Fruit fly (Drosophila melanogaster): ENCODE results near the gene CRMP.

Gene CRMP

DNA sequence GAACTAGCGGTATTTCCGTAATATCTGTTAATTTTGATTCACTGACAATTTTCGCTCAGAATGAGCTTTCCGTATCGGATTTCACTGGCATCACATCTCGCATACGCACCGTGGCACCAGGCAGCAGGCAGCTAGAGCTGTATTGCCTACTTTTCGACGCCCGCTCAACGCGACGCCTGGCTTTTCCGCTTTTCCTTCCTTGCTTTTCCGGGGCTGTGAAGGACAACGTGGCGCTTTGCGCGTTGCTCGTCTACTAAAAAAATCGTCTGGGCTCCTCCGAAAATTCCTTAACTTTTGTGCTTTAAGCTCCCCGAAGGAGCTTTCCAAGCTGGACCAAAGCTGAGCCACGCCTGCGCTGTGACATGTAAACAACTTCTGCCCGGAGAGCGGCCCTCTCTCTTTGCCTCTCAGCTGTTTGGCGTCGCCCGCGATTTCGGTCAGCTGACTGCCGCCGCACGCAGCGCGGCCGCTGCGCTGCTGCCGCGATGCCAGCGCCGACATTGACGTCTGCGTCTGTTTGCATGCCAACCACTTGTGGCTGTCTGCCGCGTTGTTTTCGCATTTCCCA, 47.8 kb upstream of the CRMP start, which contains the start of the genes CG43845 and Nmdar1 (continued):
- TF ChIP-seq CG17829 (tag; optimal IDR thresholded peaks at IDR 0.05) (no peak), CG34422 (GFP tag; IDR thresholded peaks at IDR 0.05) (peak; percentile 47; the same call in 1 of the 3 replicates), Gsc (GFP tag; IDR thresholded peaks at IDR 0.05) (no peak), CG14441 (GFP tag; IDR thresholded peaks at IDR 0.05) (no peak), CG3995 (GFP tag; optimal IDR thresholded peaks at IDR 0.05) (no peak), sna (GFP tag; IDR thresholded peaks at IDR 0.05; ENCODE audit: partially characterized antibody) (peak; percentile 62; the same call in 1 of the 2 replicates), so (GFP tag; IDR thresholded peaks at IDR 0.05) (peak; percentile 21; the same call in 1 of the 3 replicates), cg (GFP tag; optimal IDR thresholded peaks at IDR 0.05) (peak; percentile 5), ewg (GFP tag; optimal IDR thresholded peaks at IDR 0.05) (peak; percentile 89), dmrt99B (tag; optimal IDR thresholded peaks at IDR 0.05) (no peak), CG18599 (GFP tag; optimal IDR thresholded peaks at IDR 0.05) (peak; percentile 1), ap (GFP tag; IDR thresholded peaks at IDR 0.05) (no peak), CG12769 (tag; optimal IDR thresholded peaks at IDR 0.05) (peak; percentile 7), lmd (GFP tag; IDR thresholded peaks at IDR 0.05) (no peak), CG34376 (GFP tag; optimal IDR thresholded peaks at IDR 0.05) (peak; percentile 25), CG10543 (GFP tag; optimal IDR thresholded peaks at IDR 0.05) (peak; percentile 2), sens (GFP tag) (peak; percentile 74), kni (GFP tag; optimal IDR thresholded peaks at IDR 0.05) (no peak), CG10959 (GFP tag; IDR thresholded peaks at IDR 0.05) (0 out of 2 replicates have a peak, but pooled peaks have one; percentile 26), ATbp (GFP tag; optimal IDR thresholded peaks at IDR 0.05) (no peak), CG6272 (GFP tag; IDR thresholded peaks at IDR 0.05) (no peak), CG15514 (GFP tag; optimal IDR thresholded peaks at IDR 0.05) (peak; percentile 19), gsb (GFP tag; IDR thresholded peaks at IDR 0.05) (0 out of 2 replicates have a peak, but pooled peaks have one; percentile 11), Dll (GFP tag; IDR thresholded peaks at IDR 0.05; ENCODE audit: partially characterized antibody) (peak; percentile 61; the same call in 3 of the 4 replicates), Drgx (GFP tag; IDR thresholded peaks at IDR 0.05) (peak; percentile 23; the same call in 1 of the 2 replicates)

DNA sequence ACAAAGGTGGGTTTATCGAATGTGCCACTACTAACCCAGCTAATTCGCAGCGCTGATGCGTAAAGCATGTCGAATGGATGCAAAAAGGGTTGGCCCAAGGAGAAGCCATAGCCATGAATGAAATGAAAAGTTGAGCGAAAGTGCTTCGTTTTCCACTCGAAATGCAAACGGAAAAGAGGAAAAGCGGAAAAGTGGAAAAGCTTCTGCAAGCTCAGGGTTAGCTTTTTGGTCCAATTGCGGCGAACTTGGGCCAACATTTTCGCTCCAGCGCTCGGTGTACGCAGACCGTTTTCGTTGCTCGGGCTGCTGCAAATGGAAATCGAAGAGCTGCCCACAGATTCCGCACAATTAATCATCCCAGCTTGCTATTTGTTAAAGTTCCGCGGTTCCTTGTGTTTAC, 46.1 kb upstream of the CRMP start:
- TF ChIP-seq z (GFP tag; IDR thresholded peaks at IDR 0.05) (peak; percentile 90), bowl (GFP tag; IDR thresholded peaks at IDR 0.05) (0 out of 2 replicates have a peak, but pooled peaks have one; percentile 11), vvl (GFP tag; IDR thresholded peaks at IDR 0.05) (no peak)

DNA sequence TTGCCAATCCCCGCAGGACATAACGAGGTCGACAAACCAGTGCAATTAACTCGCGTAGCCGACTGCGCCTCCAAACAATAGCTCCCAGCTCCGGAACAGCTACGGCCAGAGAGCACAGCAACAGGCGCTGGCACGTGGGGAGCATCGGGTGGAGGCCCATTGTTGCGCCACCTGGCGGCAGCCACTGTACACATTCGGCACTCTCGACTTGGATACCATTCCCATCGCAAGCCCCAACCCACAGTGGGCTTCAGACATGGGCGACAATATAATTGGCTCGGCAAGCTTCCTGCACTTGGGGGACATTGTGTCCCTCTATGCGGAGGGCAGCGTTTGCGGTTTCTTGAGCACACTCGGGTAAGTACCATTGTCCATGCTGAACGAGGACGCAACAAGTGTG, 43.3 kb upstream of the CRMP start:
- TF ChIP-seq Hmx (GFP tag; optimal IDR thresholded peaks at IDR 0.05), result no peak
- TF ChIP-seq CG11456 (GFP tag; IDR thresholded peaks at IDR 0.05), result 0 out of 3 replicates have a peak, but pooled peaks have one; percentile 10
- TF ChIP-seq CTCF (GFP tag; optimal IDR thresholded peaks at IDR 0.05), result peak; percentile 80
- 0 out of 2 replicates have a peak, but pooled peaks have one; percentile 16 for TF ChIP-seq NFAT (GFP tag; IDR thresholded peaks at IDR 0.05)
- 0 out of 2 replicates have a peak, but pooled peaks have one; percentile 22 for TF ChIP-seq CG11247 (GFP tag; IDR thresholded peaks at IDR 0.05)
- no peak for TF ChIP-seq HHEX (GFP tag; optimal IDR thresholded peaks at IDR 0.05)

DNA sequence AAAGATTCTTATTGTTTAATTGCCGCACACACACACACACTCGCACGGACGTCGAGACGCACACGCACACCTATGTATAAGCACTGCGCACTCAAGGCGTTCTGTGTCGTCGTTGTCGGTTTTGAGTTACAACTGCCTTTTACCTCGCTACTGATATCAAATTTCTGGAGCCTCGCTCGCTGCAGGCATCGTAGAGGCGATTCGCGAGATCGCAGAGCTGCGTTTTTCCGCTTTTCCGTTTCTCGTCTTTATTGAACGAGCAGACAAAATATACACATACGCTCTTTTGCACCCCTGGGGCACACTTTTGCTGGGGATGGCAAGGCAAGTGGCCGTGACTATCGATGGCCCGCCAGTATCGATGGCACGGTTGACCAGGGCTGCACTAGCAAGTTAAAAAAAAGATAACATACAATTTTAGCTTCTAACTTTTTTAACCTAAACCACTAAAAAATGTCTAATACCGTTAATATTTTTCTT, 23.4 kb upstream of the CRMP start, which contains the start of gene CG2519:
TSS of gene CG2519 (minus strand) at position 312 of the 480 bp plus-strand sequence.
- no peak for TF ChIP-seq CG13296 (GFP tag; optimal IDR thresholded peaks at IDR 0.05)
- peak; percentile 96 for TF ChIP-seq Bgb (GFP tag; IDR thresholded peaks at IDR 0.05; ENCODE audit: partially characterized antibody)
- TF ChIP-seq CG9817 (tag; optimal IDR thresholded peaks at IDR 0.05), result peak; percentile 47
- peak; percentile 98 for TF ChIP-seq CG7928 (GFP tag; optimal IDR thresholded peaks at IDR 0.05)
- TF ChIP-seq Pdp1 (GFP tag; optimal IDR thresholded peaks at IDR 0.05), result peak in 1 of 2 experiments; percentile 45
- TF ChIP-seq inv (GFP tag; IDR thresholded peaks at IDR 0.05; ENCODE audit: partially characterized antibody), result peak; percentile 91
- TF ChIP-seq zfh1 (GFP tag; IDR thresholded peaks at IDR 0.05), result peak; percentile 66
- 0 out of 3 replicates have a peak, but pooled peaks have one; percentile 19 for TF ChIP-seq CG11695 (GFP tag; IDR thresholded peaks at IDR 0.05)
- TF ChIP-seq CG11085 (GFP tag; IDR thresholded peaks at IDR 0.05), result peak; percentile 59; the same call in 1 of the 2 replicates
- no peak for TF ChIP-seq CG17361 (GFP tag; IDR thresholded peaks at IDR 0.05)
- TF ChIP-seq scrt (GFP tag; optimal IDR thresholded peaks at IDR 0.05), result no peak
- TF ChIP-seq fu2 (GFP tag; optimal IDR thresholded peaks at IDR 0.05), result peak; percentile 67
- no peak for TF ChIP-seq peb (GFP tag; IDR thresholded peaks at IDR 0.05)
